Fruit fly (Drosophila melanogaster): ENCODE measurements around the gene jumu.

Gene jumu

DNA sequence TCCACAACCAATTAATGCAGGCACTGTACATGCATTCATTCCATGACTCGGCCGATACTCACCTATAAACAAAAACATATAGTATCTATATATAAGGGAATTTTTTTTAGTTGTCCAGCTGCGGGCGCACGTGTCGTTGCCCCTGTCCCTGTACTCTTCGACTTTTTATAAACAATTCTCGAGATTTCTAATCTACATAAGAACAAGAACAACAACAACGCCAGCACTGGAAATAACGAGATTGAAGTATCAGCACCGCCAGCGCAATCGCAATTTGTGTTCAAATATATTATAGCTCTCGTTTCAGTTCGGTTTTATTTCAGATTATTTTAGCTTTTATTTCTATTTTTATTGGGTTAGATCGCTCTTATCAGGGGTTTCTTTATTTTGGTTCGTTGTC, 31.0 kb downstream of the jumu start:
- TF ChIP-seq Mnt (GFP tag; optimal IDR thresholded peaks at IDR 0.05), result peak; percentile 16

DNA sequence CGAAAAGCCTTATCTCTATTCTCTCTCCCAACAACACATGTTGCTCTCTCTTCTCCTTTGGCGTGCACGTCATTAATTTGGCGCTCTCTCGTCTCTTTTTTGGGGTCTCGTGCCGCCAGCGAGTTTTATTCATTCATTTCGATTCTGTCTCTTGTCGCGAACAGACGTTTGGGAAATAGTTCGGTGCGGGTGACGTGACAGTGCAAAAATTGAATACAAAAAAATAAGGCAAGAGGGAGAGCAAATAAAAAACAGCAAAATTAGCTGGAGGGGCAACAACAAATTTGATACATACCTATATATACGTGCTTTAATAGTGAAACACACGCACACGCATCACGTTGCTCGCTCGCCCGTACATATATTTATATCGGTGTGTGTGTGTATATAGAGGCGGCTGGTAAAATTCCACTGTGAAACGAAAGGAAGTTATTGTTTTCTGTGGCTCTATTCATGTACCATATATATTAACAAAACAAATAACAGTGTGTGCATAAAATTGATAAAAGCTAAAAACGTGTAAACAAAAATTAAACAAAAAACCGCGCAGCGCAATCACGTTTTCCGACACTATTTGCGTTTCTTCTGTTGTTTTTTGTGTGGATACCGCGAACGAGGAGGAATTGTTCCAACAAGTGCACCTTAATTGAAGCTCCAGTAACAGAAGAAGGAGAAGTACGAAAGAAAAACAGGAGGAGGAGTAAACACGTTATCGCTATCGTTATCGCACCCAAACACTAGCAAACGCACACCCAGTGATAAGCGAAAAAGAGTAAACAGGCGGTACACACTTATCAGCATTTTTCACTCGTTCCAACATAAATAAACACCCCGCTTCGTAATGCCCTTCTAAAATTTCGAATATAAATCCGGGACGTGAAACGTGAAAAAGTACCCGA, 38.4 kb downstream of the jumu start, which contains the start of gene cwo:
Gene cwo, plus strand, starts transcription at position 131 of the 899 bp plus-strand sequence.
- TF ChIP-seq CG12768 (GFP tag; optimal IDR thresholded peaks at IDR 0.05), result peak; percentile 58
- TF ChIP-seq bab1 (GFP tag; optimal IDR thresholded peaks at IDR 0.05), result peak; percentile 12
- peak; percentile 13 for TF ChIP-seq CG7045 (GFP tag; optimal IDR thresholded peaks at IDR 0.05)
- peak; percentile 84 for TF ChIP-seq cic (GFP tag; optimal IDR thresholded peaks at IDR 0.05)
- TF ChIP-seq ovo (GFP tag; optimal IDR thresholded peaks at IDR 0.05), result no peak
- TF ChIP-seq pad (GFP tag; optimal IDR thresholded peaks at IDR 0.05), result peak; percentile 20
- TF ChIP-seq CG14711 (tag; optimal IDR thresholded peaks at IDR 0.05), result peak; percentile 34
- TF ChIP-seq Clk (GFP tag; optimal IDR thresholded peaks at IDR 0.05), result no peak
- peak; percentile 48 for TF ChIP-seq CG7101 (tag; optimal IDR thresholded peaks at IDR 0.05)
- peak; percentile 84 to 95 for TF ChIP-seq cnc (optimal IDR thresholded peaks at IDR 0.05)
- TF ChIP-seq tj (GFP tag; optimal IDR thresholded peaks at IDR 0.05), result peak; percentile 48
- no peak for TF ChIP-seq CG11617 (GFP tag; optimal IDR thresholded peaks at IDR 0.05)
- peak; percentile 41 for TF ChIP-seq CG33017 (tag; optimal IDR thresholded peaks at IDR 0.05)
- no peak for TF ChIP-seq CG5204 (GFP tag; optimal IDR thresholded peaks at IDR 0.05)
- peak; percentile 88 for TF ChIP-seq kay (GFP tag; ENCODE audit: borderline replicate concordance)
- no peak for TF ChIP-seq CG1620 (GFP tag; optimal IDR thresholded peaks at IDR 0.05)
- peak; percentile 62 for TF ChIP-seq Mnt (GFP tag; optimal IDR thresholded peaks at IDR 0.05)
- TF ChIP-seq Crg-1 (GFP tag; optimal IDR thresholded peaks at IDR 0.05), result peak; percentile 26
- no peak for TF ChIP-seq toe (GFP tag; optimal IDR thresholded peaks at IDR 0.05)

- no peak for TF ChIP-seq toe (GFP tag; optimal IDR thresholded peaks at IDR 0.05)
- TF ChIP-seq CG1620 (GFP tag; optimal IDR thresholded peaks at IDR 0.05), result no peak
- no peak for TF ChIP-seq Crg-1 (GFP tag; optimal IDR thresholded peaks at IDR 0.05)
- TF ChIP-seq CG7101 (tag; optimal IDR thresholded peaks at IDR 0.05), result no peak
- TF ChIP-seq cic (GFP tag; optimal IDR thresholded peaks at IDR 0.05), result no peak
- no peak for TF ChIP-seq Clk (GFP tag; optimal IDR thresholded peaks at IDR 0.05)
- no peak for TF ChIP-seq CG11617 (GFP tag; optimal IDR thresholded peaks at IDR 0.05)
- no peak for TF ChIP-seq Mnt (GFP tag; optimal IDR thresholded peaks at IDR 0.05)
- TF ChIP-seq ovo (GFP tag; optimal IDR thresholded peaks at IDR 0.05), result no peak
- no peak for TF ChIP-seq CG7045 (GFP tag; optimal IDR thresholded peaks at IDR 0.05)
- no peak for TF ChIP-seq cnc (optimal IDR thresholded peaks at IDR 0.05)
- TF ChIP-seq pad (GFP tag; optimal IDR thresholded peaks at IDR 0.05), result no peak
- no peak for TF ChIP-seq CG5204 (GFP tag; optimal IDR thresholded peaks at IDR 0.05)
- TF ChIP-seq CG33017 (tag; optimal IDR thresholded peaks at IDR 0.05), result no peak
These were observed 39.1 kb downstream of the jumu start for dm6 chr3R:10389027-10389465.

DNA sequence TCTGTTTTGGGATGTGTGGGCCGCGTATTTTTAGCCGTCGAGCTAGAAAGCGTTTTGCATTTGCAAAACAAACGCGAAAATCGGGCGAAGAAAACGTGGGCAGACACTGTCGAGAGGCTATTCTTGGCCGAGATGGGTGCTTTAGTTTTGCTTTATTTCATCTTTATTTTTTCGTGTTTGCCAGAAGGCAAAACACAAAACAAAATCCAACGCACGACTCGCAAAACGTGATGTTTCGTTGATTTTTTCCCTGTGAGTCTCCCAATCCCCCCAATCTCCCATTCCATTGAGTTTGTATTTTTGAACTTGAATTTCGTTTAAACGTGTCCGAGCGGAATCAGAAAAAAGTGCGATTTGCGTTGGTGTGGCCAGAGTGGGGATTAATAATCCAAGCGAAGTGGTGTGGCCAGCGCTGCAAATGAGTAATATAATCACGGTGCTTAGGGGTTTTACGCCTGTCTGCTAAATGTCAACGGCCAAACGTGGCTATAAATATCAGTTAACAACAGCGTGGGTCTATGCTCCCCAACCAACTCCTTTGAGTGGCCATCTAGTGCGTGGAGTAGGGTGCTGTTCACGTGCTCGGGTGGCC, 40.0 kb downstream of the jumu start:
- TF ChIP-seq toe (GFP tag; optimal IDR thresholded peaks at IDR 0.05) (no peak), Crg-1 (GFP tag; optimal IDR thresholded peaks at IDR 0.05) (no peak), Hr96 (GFP tag; optimal IDR thresholded peaks at IDR 0.05) (no peak), CG5204 (GFP tag; optimal IDR thresholded peaks at IDR 0.05) (no peak), cic (GFP tag; optimal IDR thresholded peaks at IDR 0.05) (no peak), cnc (optimal IDR thresholded peaks at IDR 0.05) (no peak), CG14711 (tag; optimal IDR thresholded peaks at IDR 0.05) (no peak), CG1620 (GFP tag; optimal IDR thresholded peaks at IDR 0.05) (no peak), CG11617 (GFP tag; optimal IDR thresholded peaks at IDR 0.05) (no peak), Clk (GFP tag; optimal IDR thresholded peaks at IDR 0.05) (no peak), CG7045 (GFP tag; optimal IDR thresholded peaks at IDR 0.05) (no peak), tj (GFP tag; optimal IDR thresholded peaks at IDR 0.05) (no peak), CG12768 (GFP tag; optimal IDR thresholded peaks at IDR 0.05) (no peak), kay (GFP tag; ENCODE audit: borderline replicate concordance) (no peak), pad (GFP tag; optimal IDR thresholded peaks at IDR 0.05) (no peak), CG7101 (tag; optimal IDR thresholded peaks at IDR 0.05) (no peak), CG33017 (tag; optimal IDR thresholded peaks at IDR 0.05) (no peak), bab1 (GFP tag; optimal IDR thresholded peaks at IDR 0.05) (no peak), Mnt (GFP tag; optimal IDR thresholded peaks at IDR 0.05) (no peak), ovo (GFP tag; optimal IDR thresholded peaks at IDR 0.05) (no peak)

dm6 chr3R:10390914-10391377, 41.0 kb downstream of the jumu start:
- peak; percentile 40 for TF ChIP-seq toe (GFP tag; optimal IDR thresholded peaks at IDR 0.05)
- TF ChIP-seq CG14711 (tag; optimal IDR thresholded peaks at IDR 0.05), result peak; percentile 77
- TF ChIP-seq CG1620 (GFP tag; optimal IDR thresholded peaks at IDR 0.05), result peak; percentile 65
- peak; percentile 21 for TF ChIP-seq tj (GFP tag; optimal IDR thresholded peaks at IDR 0.05)
- TF ChIP-seq Clk (GFP tag; optimal IDR thresholded peaks at IDR 0.05), result peak; percentile 38
- peak; percentile 4 for TF ChIP-seq Hr96 (GFP tag; optimal IDR thresholded peaks at IDR 0.05)
- TF ChIP-seq pad (GFP tag; optimal IDR thresholded peaks at IDR 0.05), result peak; percentile 53
- TF ChIP-seq CG33017 (tag; optimal IDR thresholded peaks at IDR 0.05), result peak; percentile 76
- peak; percentile 76 for TF ChIP-seq CG7101 (tag; optimal IDR thresholded peaks at IDR 0.05)
- TF ChIP-seq bab1 (GFP tag; optimal IDR thresholded peaks at IDR 0.05), result no peak
- peak; percentile 24 for TF ChIP-seq CG5204 (GFP tag; optimal IDR thresholded peaks at IDR 0.05)
- TF ChIP-seq ovo (GFP tag; optimal IDR thresholded peaks at IDR 0.05), result peak; percentile 75
- TF ChIP-seq kay (GFP tag; ENCODE audit: borderline replicate concordance), result peak; percentile 93
- TF ChIP-seq Crg-1 (GFP tag; optimal IDR thresholded peaks at IDR 0.05), result peak; percentile 28
- peak; percentile 80 for TF ChIP-seq Mnt (GFP tag; optimal IDR thresholded peaks at IDR 0.05)
- TF ChIP-seq cic (GFP tag; optimal IDR thresholded peaks at IDR 0.05), result peak; percentile 98
- peak; percentile 83 for TF ChIP-seq CG7045 (GFP tag; optimal IDR thresholded peaks at IDR 0.05)
- TF ChIP-seq CG11617 (GFP tag; optimal IDR thresholded peaks at IDR 0.05), result peak; percentile 56
- TF ChIP-seq CG12768 (GFP tag; optimal IDR thresholded peaks at IDR 0.05), result peak; percentile 62
- TF ChIP-seq cnc (optimal IDR thresholded peaks at IDR 0.05), result no peak

Data from whole organism, adult.